Worm (Caenorhabditis elegans) whole organism, midembryonic: ENCODE data around the gene srsy-2.

Source experiments
- T22C8.4 ChIP-seq: fragments of 200-800 bp; sonication (Bioruptor generic); IDR thresholded peaks from 2 replicates; pipeline ENCODE4 v1.3.6; 2022; ENCODE audit warnings: missing genetic modification characterization, missing compliant biosample characterization
- cog-1 ChIP-seq: sonication (generic microtip); optimal IDR thresholded peaks from 2 replicates; lab custom pipeline; 2016; ENCODE audit warnings: missing genetic modification characterization, missing compliant biosample characterization
- flt-1 ChIP-seq: fragments of 200-800 bp; sonication (Bioruptor generic); IDR thresholded peaks from 2 replicates; pipeline ENCODE4 v1.3.6; 2022; ENCODE audit warnings: missing genetic modification characterization, missing compliant biosample characterization
- klf-2 ChIP-seq: fragments of 200-800 bp; sonication (Bioruptor generic); conservative IDR thresholded peaks from 2 replicates; pipeline ENCODE4 v1.3.6; 2022; ENCODE audit warnings: missing genetic modification reagents, missing genetic modification characterization, missing compliant biosample characterization
- med-1 ChIP-seq: sonication (generic microtip); optimal IDR thresholded peaks from 2 replicates; lab custom pipeline; 2017; ENCODE audit warnings: missing genetic modification characterization, mild to moderate bottlenecking, missing compliant biosample characterization, antibody characterized with exemption, missing genetic modification reagents; ENCODE audit not compliant: insufficient read depth
- ref-1 ChIP-seq: fragments of 200-800 bp; sonication (Bioruptor generic); conservative IDR thresholded peaks from 2 replicates; pipeline ENCODE4 v1.3.6; 2022; ENCODE audit warnings: missing genetic modification reagents, missing genetic modification characterization, missing compliant biosample characterization
- tab-1 ChIP-seq: fragments of 200-800 bp; sonication (Bioruptor generic); IDR thresholded peaks from 2 replicates; pipeline ENCODE4 v1.3.6; 2022; ENCODE audit warnings: missing genetic modification characterization, missing compliant biosample characterization
- ztf-23 ChIP-seq: fragments of 200-800 bp; sonication (Bioruptor generic); IDR thresholded peaks from 2 replicates; pipeline ENCODE4 v1.3.6; 2022; ENCODE audit warnings: missing genetic modification reagents, missing genetic modification characterization, missing compliant biosample characterization
- ztf-29 ChIP-seq: fragments of 200-800 bp; sonication (Bioruptor generic); IDR thresholded peaks from 2 replicates; pipeline ENCODE4 v1.3.6; 2022; ENCODE audit warnings: missing genetic modification reagents, missing genetic modification characterization, missing compliant biosample characterization

The srsy-2 gene

DNA sequence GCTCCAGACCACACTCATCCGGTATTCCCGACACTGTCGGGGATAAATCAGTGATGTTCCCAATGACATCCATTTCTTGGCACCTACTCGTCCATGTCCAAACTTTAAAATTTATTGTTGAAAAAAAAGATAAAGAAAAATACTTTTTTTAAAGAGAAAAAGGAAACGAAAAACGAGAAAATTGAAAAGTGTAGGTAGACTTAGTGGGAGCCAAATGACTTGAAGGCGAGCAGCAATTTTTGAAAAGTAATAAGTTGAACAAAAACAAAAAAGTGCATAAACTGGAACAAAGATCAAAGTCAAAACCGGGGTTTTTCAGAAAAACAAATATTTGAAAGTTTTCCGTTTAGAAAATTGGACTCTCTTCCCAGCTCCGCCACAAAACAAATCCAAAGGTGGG is 18.8 kb downstream of the srsy-2 start, which contains the start of gene daf-37:
daf-37 (minus strand) TSS at position 101 of the 400 bp plus-strand sequence.
- no peak for TF ChIP-seq ztf-29
- TF ChIP-seq ref-1 (GFP tag; lab: Robert Waterston, UW) = no peak
- no peak for TF ChIP-seq med-1 (GFP tag; lab: Kevin White, UChicago)
- no peak for TF ChIP-seq flt-1 (GFP tag; lab: Robert Waterston, UW)
- TF ChIP-seq ztf-23 (GFP tag; lab: Robert Waterston, UW) = no peak
- no peak for TF ChIP-seq T22C8.4
- TF ChIP-seq klf-2 = no peak
- TF ChIP-seq tab-1 (GFP tag; lab: Robert Waterston, UW) = no peak
- no peak for TF ChIP-seq cog-1 (tag; lab: Kevin White, UChicago)

DNA sequence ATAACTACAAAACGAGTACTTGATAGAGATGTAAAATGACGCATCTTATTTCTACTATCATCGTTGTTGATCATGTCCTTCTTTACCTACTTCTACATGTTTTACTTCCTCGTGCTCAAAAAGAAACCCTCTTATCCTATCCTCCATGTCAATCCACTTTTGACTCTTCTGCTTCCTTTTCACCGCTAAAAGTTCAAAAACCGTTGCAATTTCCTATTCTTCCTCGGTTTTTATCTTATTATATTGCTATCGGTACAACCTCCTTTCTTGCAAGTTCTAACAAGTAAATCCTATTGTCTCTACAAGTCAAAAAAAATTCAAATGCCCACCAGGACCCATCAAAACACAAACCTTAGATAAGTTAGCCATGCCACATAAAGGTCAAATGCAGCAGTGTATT is 19.6 kb downstream of the srsy-2 start:
- TF ChIP-seq med-1 (GFP tag; lab: Kevin White, UChicago) (no peak), ztf-29 (no peak), klf-2 (no peak), ref-1 (GFP tag; lab: Robert Waterston, UW) (no peak), ztf-23 (GFP tag; lab: Robert Waterston, UW) (no peak), flt-1 (GFP tag; lab: Robert Waterston, UW) (no peak), tab-1 (GFP tag; lab: Robert Waterston, UW) (no peak), T22C8.4 (no peak), cog-1 (tag; lab: Kevin White, UChicago) (no peak)

DNA sequence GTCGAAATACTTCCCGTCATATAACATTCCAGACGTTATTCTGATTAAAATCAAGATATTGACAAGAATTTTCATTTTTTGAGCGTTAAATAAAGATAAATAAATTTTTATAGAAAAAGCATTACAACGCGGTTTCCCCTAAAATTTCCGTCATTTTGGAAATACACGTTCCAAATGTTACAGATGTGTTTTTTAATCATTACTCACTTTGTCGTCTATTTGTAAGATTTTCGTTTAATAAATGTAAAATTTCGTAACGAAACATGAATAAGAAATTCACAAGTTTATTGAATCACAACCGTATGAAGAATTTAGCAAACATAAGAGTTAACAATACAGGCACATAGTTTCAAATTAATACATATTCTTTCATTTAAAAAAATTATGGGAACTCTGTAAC is 24.0 kb downstream of the srsy-2 start, which contains the start of gene C30B5.17:
C30B5.17 (minus strand) TSS at position 101 of the 400 bp plus-strand sequence.
- no peak for TF ChIP-seq med-1 (GFP tag; lab: Kevin White, UChicago)
- no peak for TF ChIP-seq cog-1 (tag; lab: Kevin White, UChicago)
- no peak for TF ChIP-seq ref-1 (GFP tag; lab: Robert Waterston, UW)
- TF ChIP-seq flt-1 (GFP tag; lab: Robert Waterston, UW) = no peak
- TF ChIP-seq tab-1 (GFP tag; lab: Robert Waterston, UW) = no peak
- no peak for TF ChIP-seq klf-2
- no peak for TF ChIP-seq ztf-23 (GFP tag; lab: Robert Waterston, UW)
- TF ChIP-seq T22C8.4 = no peak
- no peak for TF ChIP-seq ztf-29

DNA sequence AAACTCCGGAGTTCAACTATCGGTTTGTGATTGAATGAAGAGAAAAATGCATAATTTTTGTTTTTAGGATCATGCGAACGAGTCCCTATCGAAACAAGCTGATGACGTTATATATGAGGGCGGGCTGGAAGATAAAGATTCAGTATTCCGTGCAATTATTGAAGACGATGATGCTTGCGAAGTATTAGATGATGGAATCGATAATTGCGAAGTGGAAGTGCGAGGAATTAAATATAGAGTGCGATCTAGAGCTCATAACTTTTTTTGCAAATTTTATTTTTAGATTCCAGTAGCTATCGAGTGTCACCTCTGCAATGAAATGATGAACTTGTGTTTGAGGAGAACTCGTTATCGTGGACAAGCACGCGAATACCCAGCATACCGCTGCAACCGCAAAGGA is 27.9 kb downstream of the srsy-2 start:
- TF ChIP-seq cog-1 (tag; lab: Kevin White, UChicago) (no peak), tab-1 (GFP tag; lab: Robert Waterston, UW) (no peak), flt-1 (GFP tag; lab: Robert Waterston, UW) (no peak), klf-2 (no peak), ref-1 (GFP tag; lab: Robert Waterston, UW) (no peak), T22C8.4 (no peak), ztf-23 (GFP tag; lab: Robert Waterston, UW) (no peak), ztf-29 (no peak), med-1 (GFP tag; lab: Kevin White, UChicago) (no peak)

DNA sequence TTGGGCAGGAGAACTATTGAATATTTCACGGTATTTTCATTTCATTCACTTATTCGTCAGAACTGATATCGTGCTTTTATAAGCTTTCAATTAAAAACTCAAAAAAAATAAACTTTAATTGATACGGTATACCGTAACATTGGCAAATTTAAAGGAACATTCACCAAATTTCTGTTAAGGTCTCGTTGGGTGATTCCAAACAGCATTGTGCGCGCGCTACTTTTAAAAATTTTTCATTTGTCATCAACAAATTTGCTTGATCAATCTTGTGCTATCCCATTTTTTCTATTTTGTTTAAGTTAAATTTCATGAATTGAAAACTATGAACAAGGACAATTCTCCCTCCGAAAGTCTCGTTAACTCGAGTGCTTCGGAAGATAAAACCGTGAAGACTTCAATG is 28.4 kb downstream of the srsy-2 start, which contains the start of gene szy-4:
szy-4 (plus strand) TSS at position 229 of the 400 bp plus-strand sequence.
- no peak for TF ChIP-seq med-1 (GFP tag; lab: Kevin White, UChicago)
- no peak for TF ChIP-seq flt-1 (GFP tag; lab: Robert Waterston, UW)
- no peak for TF ChIP-seq cog-1 (tag; lab: Kevin White, UChicago)
- TF ChIP-seq tab-1 (GFP tag; lab: Robert Waterston, UW) = no peak
- no peak for TF ChIP-seq ztf-23 (GFP tag; lab: Robert Waterston, UW)
- no peak for TF ChIP-seq ztf-29
- TF ChIP-seq T22C8.4 = no peak
- no peak for TF ChIP-seq klf-2
- no peak for TF ChIP-seq ref-1 (GFP tag; lab: Robert Waterston, UW)

DNA sequence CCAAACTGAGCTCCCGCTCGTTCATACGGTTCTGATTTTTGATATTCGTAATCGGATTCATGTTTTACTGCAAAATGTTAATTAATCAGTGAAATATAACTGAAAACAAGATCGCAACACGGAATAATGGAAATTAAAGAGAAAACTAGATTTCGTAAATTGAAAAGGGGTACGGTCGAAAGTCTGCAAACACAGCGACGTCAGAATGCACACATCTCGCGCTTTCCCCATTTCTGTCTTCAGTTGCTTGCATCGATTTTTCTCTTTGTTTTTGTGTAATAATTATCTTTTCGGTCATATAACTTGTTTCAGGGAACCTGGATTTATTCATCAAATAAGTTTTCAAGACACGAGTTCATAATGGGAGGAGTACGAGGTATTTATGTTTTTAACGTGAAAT is 30.0 kb downstream of the srsy-2 start, which contains the start of the genes rbmx-2 and C30B5.2:
rbmx-2 (minus strand) TSS at position 74 of the 400 bp plus-strand sequence.
C30B5.2 (plus strand) TSS at position 306 of the 400 bp plus-strand sequence.
- TF ChIP-seq tab-1 (GFP tag; lab: Robert Waterston, UW) (no peak), ref-1 (GFP tag; lab: Robert Waterston, UW) (no peak), ztf-29 (no peak), ztf-23 (GFP tag; lab: Robert Waterston, UW) (peak; percentile 36; the same call in 1 of the 2 replicates), klf-2 (no peak), T22C8.4 (peak; percentile 62), cog-1 (tag; lab: Kevin White, UChicago) (no peak)

DNA sequence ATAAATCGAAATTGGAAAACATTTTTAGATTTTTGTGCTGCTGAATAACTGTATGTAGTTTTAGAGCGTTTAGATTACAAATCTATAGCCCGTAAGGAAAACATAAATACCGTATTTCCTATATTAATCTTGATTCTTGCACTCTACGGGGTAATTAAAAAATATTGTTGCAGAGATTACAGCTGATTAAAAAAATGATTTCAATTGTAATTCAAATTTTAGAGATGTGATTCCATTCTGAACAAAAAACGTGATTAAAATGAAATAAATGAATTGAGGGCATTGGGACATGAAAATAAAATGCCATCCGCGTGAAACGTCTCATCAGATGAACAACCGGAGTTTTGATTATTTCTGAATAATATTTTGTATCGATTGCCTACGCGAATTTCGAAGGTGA is 34.4 kb downstream of the srsy-2 start, which contains the start of gene cpb-2:
cpb-2 (plus strand) TSS at position 301 of the 400 bp plus-strand sequence.
- TF ChIP-seq ref-1 (GFP tag; lab: Robert Waterston, UW) (no peak), tab-1 (GFP tag; lab: Robert Waterston, UW) (no peak), ztf-23 (GFP tag; lab: Robert Waterston, UW) (no peak), klf-2 (no peak), med-1 (GFP tag; lab: Kevin White, UChicago) (no peak), T22C8.4 (no peak), ztf-29 (no peak), cog-1 (tag; lab: Kevin White, UChicago) (no peak), flt-1 (GFP tag; lab: Robert Waterston, UW) (no peak)

DNA sequence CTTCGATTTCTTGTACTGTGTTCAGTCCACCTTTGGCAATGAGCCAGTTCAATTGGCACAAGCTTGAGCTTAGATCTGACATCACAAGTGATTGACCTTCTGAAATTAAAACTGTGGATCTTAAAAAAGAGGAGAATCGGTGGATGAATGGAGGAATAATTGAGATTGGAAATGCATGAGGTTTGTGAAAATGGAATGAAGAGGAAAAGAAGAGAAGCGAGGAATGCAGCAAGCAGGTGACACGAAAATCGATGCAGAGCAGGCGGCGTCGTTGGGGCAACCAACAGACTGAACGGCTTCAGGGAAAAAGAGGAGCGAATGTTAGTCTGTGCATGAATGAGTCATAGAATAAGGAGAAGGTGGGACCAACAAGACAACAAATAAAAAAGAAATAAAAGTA is 35.6 kb downstream of the srsy-2 start, which contains the start of gene fkh-8:
fkh-8 (minus strand) TSS at position 101 of the 400 bp plus-strand sequence.
- TF ChIP-seq ztf-23 (GFP tag; lab: Robert Waterston, UW) (no peak), T22C8.4 (no peak), tab-1 (GFP tag; lab: Robert Waterston, UW) (no peak), klf-2 (no peak), ref-1 (GFP tag; lab: Robert Waterston, UW) (no peak), ztf-29 (no peak), cog-1 (tag; lab: Kevin White, UChicago) (no peak), med-1 (GFP tag; lab: Kevin White, UChicago) (no peak), flt-1 (GFP tag; lab: Robert Waterston, UW) (no peak)

DNA sequence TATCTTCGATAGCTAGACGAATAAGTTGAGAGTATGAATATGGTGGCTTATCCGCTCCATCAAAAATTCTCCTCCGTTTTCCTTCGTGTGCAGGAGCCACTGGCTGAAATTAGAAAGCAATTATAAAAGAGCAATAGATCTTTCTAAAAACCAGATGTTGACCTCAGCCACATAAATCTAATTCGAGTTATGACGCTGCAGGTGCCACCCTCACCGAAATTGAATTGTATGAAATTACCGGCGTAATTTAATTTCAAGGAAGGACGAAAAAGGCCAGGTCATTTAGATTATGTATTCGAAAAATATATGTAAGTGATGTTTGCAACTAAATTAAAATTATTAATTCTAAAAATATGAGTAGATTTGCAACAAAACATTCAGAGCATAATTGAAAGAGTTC is 36.1 kb downstream of the srsy-2 start:
- TF ChIP-seq flt-1 (GFP tag; lab: Robert Waterston, UW) (no peak), ztf-29 (no peak), ztf-23 (GFP tag; lab: Robert Waterston, UW) (no peak), klf-2 (no peak), med-1 (GFP tag; lab: Kevin White, UChicago) (no peak), T22C8.4 (no peak), ref-1 (GFP tag; lab: Robert Waterston, UW) (no peak), tab-1 (GFP tag; lab: Robert Waterston, UW) (no peak), cog-1 (tag; lab: Kevin White, UChicago) (no peak)
